Worm (Caenorhabditis elegans): ENCODE measurements around the gene B0334.4.

The B0334.4 gene

ce11 chrII:11534429-11535099, 39.1 kb downstream of the B0334.4 start, which contains the start of gene Y62F5A.12 (continued):
- TF ChIP-seq lin-26 (GFP tag; IDR thresholded peaks at IDR 0.05) (peak; percentile 90), tbp1 (GFP tag; optimal IDR thresholded peaks at IDR 0.05) (peak; percentile 71), hsf-1 (GFP tag; IDR thresholded peaks at IDR 0.05) (peak; percentile 91), dpl-1 (GFP tag; optimal IDR thresholded peaks at IDR 0.05) (peak; percentile 60), akir-1 (GFP tag; optimal IDR thresholded peaks at IDR 0.05) (peak; percentile 82), ceh-100 (GFP tag; IDR thresholded peaks at IDR 0.05) (peak; percentile 99), ceh-91 (GFP tag; IDR thresholded peaks at IDR 0.05) (peak; percentile 97), Y95B8A.8 (GFP tag; IDR thresholded peaks at IDR 0.05) (peak; percentile 94), unc-130 (GFP tag; optimal IDR thresholded peaks at IDR 0.05) (peak; percentile 88), ceh-27 (GFP tag; optimal IDR thresholded peaks at IDR 0.05) (peak; percentile 93), egl-18 (GFP tag; IDR thresholded peaks at IDR 0.05) (peak; percentile 86), nhr-80 (tag; optimal IDR thresholded peaks at IDR 0.05) (peak; percentile 61), aptf-2 (GFP tag; conservative IDR thresholded peaks at IDR 0.05) (peak; percentile 96), zim-3 (tag; optimal IDR thresholded peaks at IDR 0.05) (peak; percentile 66), mel-28 (tag; optimal IDR thresholded peaks at IDR 0.05; ENCODE audit: borderline replicate concordance) (peak; percentile 43), rcor-1 (GFP tag; IDR thresholded peaks at IDR 0.05) (peak; percentile 94), rec-8 (tag; optimal IDR thresholded peaks at IDR 0.05) (peak; percentile 31 to 51), ztf-28 (GFP tag; IDR thresholded peaks at IDR 0.05) (peak; percentile 98), Y53F4B.3 (GFP tag; IDR thresholded peaks at IDR 0.05) (peak; percentile 93), madf-10 (tag; optimal IDR thresholded peaks at IDR 0.05) (peak; percentile 90), T07F8.4 (tag; optimal IDR thresholded peaks at IDR 0.05) (peak; percentile 86), Y53G8AR.9 (GFP tag; conservative IDR thresholded peaks at IDR 0.05) (peak; percentile 93), ZK185.1 (tag; optimal IDR thresholded peaks at IDR 0.05; ENCODE audit: poor library complexity, severe bottlenecking) (peak; percentile 71), Y67H2A.10 (GFP tag; conservative IDR thresholded peaks at IDR 0.05) (peak; percentile 93), ceh-40 (GFP tag; IDR thresholded peaks at IDR 0.05) (peak; percentile 89), ztf-25 (GFP tag; IDR thresholded peaks at IDR 0.05) (peak; percentile 99), ztf-18 (tag; optimal IDR thresholded peaks at IDR 0.05) (peak; percentile 86), mcd-1 (GFP tag; IDR thresholded peaks at IDR 0.05) (peak; percentile 99), madf-3 (GFP tag; IDR thresholded peaks at IDR 0.05) (peak; percentile 93), B0336.3 (GFP tag; IDR thresholded peaks at IDR 0.05) (peak; percentile 78), hmg-20 (GFP tag; IDR thresholded peaks at IDR 0.05) (peak; percentile 74), attf-5 (GFP tag; optimal IDR thresholded peaks at IDR 0.05) (peak; percentile 94), somi-1 (GFP tag; optimal IDR thresholded peaks at IDR 0.05) (peak; percentile 47), gei-17 (GFP tag; optimal IDR thresholded peaks at IDR 0.05) (peak; percentile 1), lsl-1 (GFP tag; optimal IDR thresholded peaks at IDR 0.05) (peak; percentile 78), ceh-58 (GFP tag; IDR thresholded peaks at IDR 0.05) (peak; percentile 94; the same call in 1 of the 2 replicates), athp-1 (tag; optimal IDR thresholded peaks at IDR 0.05) (peak; percentile 88), hmg-1.2 (GFP tag; IDR thresholded peaks at IDR 0.05) (peak; percentile 81), lin-54 (GFP tag; optimal IDR thresholded peaks at IDR 0.05) (peak; percentile 92), egl-44 (GFP tag; IDR thresholded peaks at IDR 0.05) (peak; percentile 86; the same call in 1 of the 2 replicates), K12H6.12 (tag; optimal IDR thresholded peaks at IDR 0.05) (peak; percentile 87), B0019.2 (GFP tag; conservative IDR thresholded peaks at IDR 0.05) (peak; percentile 86), let-526 (GFP tag; IDR thresholded peaks at IDR 0.05) (peak; percentile 99), attf-3 (GFP tag; conservative IDR thresholded peaks at IDR 0.05) (peak; percentile 85), ccch-3 (GFP tag; optimal IDR thresholded peaks at IDR 0.05) (peak; percentile 31), pbrm-1 (GFP tag; IDR thresholded peaks at IDR 0.05) (peak; percentile 96), chd-7 (tag; optimal IDR thresholded peaks at IDR 0.05) (peak; percentile 63), ztf-26 (tag; optimal IDR thresholded peaks at IDR 0.05) (peak; percentile 68)
